Fruit fly (Drosophila melanogaster): ENCODE measurements around the gene gukh.

dm6 chr3R:19052475-19052874 is 68.7 kb downstream of the gukh start:
- no peak for TF ChIP-seq Pif1A (GFP tag; optimal IDR thresholded peaks at IDR 0.05)
- no peak for TF ChIP-seq gl (tag; optimal IDR thresholded peaks at IDR 0.05)
- no peak for TF ChIP-seq EcR (GFP tag; optimal IDR thresholded peaks at IDR 0.05)
- TF ChIP-seq CG14655 (GFP tag; optimal IDR thresholded peaks at IDR 0.05), result no peak
- no peak for TF ChIP-seq D1 (tag; optimal IDR thresholded peaks at IDR 0.05)
- TF ChIP-seq Ets98B (GFP tag; IDR thresholded peaks at IDR 0.05), result no peak
- no peak for TF ChIP-seq CG8301 (tag; optimal IDR thresholded peaks at IDR 0.05)
- no peak for TF ChIP-seq CG13204 (GFP tag; optimal IDR thresholded peaks at IDR 0.05)
- TF ChIP-seq Pif1B (GFP tag; optimal IDR thresholded peaks at IDR 0.05), result no peak
- TF ChIP-seq CG15710 (tag; optimal IDR thresholded peaks at IDR 0.05), result no peak
- no peak for TF ChIP-seq CG8159 (tag; optimal IDR thresholded peaks at IDR 0.05)
